Worm (Caenorhabditis elegans) whole organism, mixed stage, embryonic: ENCODE data around the gene dsb-2.

Experiments used
- bed-3 ChIP-seq: fragments of 200-800 bp; sonication (Bioruptor generic); optimal IDR thresholded peaks from 3 replicates; lab custom pipeline; 2018; ENCODE audit warnings: mild to moderate bottlenecking, missing genetic modification characterization, moderate library complexity, missing compliant biosample characterization
- blmp-1 ChIP-seq: fragments of 150-350 bp; optimal IDR thresholded peaks from 2 replicates; lab custom pipeline; 2014; ENCODE audit warnings: missing biosample characterization, missing genetic modification characterization
- ceh-39 ChIP-seq: fragments of 150-350 bp; optimal IDR thresholded peaks from 2 replicates; lab custom pipeline; 2014; ENCODE audit warnings: missing biosample characterization, missing genetic modification characterization
- ceh-83 ChIP-seq: fragments of 200-800 bp; sonication (Bioruptor generic); optimal IDR thresholded peaks from 2 replicates; lab custom pipeline; 2018; ENCODE audit warnings: mild to moderate bottlenecking, missing genetic modification characterization, missing compliant biosample characterization
- cnd-1 ChIP-seq: fragments of 200-800 bp; sonication (Bioruptor generic); optimal IDR thresholded peaks from 2 replicates; lab custom pipeline; 2018; ENCODE audit warnings: mild to moderate bottlenecking, missing genetic modification characterization, missing compliant biosample characterization
- drap-1 ChIP-seq: fragments of 200-800 bp; sonication (Bioruptor generic); optimal IDR thresholded peaks from 3 replicates; lab custom pipeline; 2018; ENCODE audit warnings: mild to moderate bottlenecking, missing genetic modification characterization, missing compliant biosample characterization
- elt-1 ChIP-seq: sonication (generic microtip); optimal IDR thresholded peaks from 2 replicates; lab custom pipeline; 2017; ENCODE audit warnings: missing genetic modification characterization, mild to moderate bottlenecking, missing compliant biosample characterization, antibody characterized with exemption, moderate library complexity, borderline replicate concordance; ENCODE audit not compliant: insufficient read depth
- elt-3 ChIP-seq: fragments of 150-350 bp; optimal IDR thresholded peaks from 2 replicates; lab custom pipeline; 2014; ENCODE audit warnings: missing biosample characterization, missing genetic modification characterization
- flh-1 ChIP-seq: fragments of 200-800 bp; sonication (Bioruptor generic); optimal IDR thresholded peaks from 2 replicates; lab custom pipeline; 2018; ENCODE audit warnings: mild to moderate bottlenecking, missing genetic modification characterization, moderate library complexity, missing compliant biosample characterization
- ham-2 ChIP-seq: fragments of 200-800 bp; sonication (Bioruptor generic); optimal IDR thresholded peaks from 2 replicates; lab custom pipeline; 2018; ENCODE audit warnings: mild to moderate bottlenecking, missing genetic modification characterization, missing compliant biosample characterization
- hlh-1 ChIP-seq: fragments of 150-350 bp; optimal IDR thresholded peaks from 2 replicates; lab custom pipeline; 2014; ENCODE audit warnings: missing biosample characterization, missing genetic modification reagents, missing genetic modification characterization
- lin-13 ChIP-seq: fragments of 150-350 bp; optimal IDR thresholded peaks from 2 replicates; lab custom pipeline; 2014; ENCODE audit warnings: missing biosample characterization, missing genetic modification characterization
- lin-32 ChIP-seq: fragments of 200-800 bp; sonication (Bioruptor generic); optimal IDR thresholded peaks from 2 replicates; lab custom pipeline; 2018; ENCODE audit warnings: mild to moderate bottlenecking, missing genetic modification characterization, missing compliant biosample characterization
- lsy-2 ChIP-seq: fragments of 150-350 bp; optimal IDR thresholded peaks from 2 replicates; lab custom pipeline; 2014; ENCODE audit warnings: missing biosample characterization, missing genetic modification characterization
- mep-1 ChIP-seq: fragments of 150-350 bp; optimal IDR thresholded peaks from 2 replicates; lab custom pipeline; 2017; ENCODE audit warnings: missing biosample characterization, missing genetic modification reagents, missing genetic modification characterization, inconsistent platforms
- mls-2 ChIP-seq: sonication (generic microtip); optimal IDR thresholded peaks from 2 replicates; lab custom pipeline; 2016; ENCODE audit warnings: mild to moderate bottlenecking, missing genetic modification characterization, moderate library complexity, missing compliant biosample characterization
- nhr-237 ChIP-seq: fragments of 150-350 bp; optimal IDR thresholded peaks from 2 replicates; lab custom pipeline; 2014; ENCODE audit warnings: missing biosample characterization, missing genetic modification characterization
- nhr-76 ChIP-seq: sonication (generic microtip); optimal IDR thresholded peaks from 2 replicates; lab custom pipeline; 2017; ENCODE audit warnings: missing biosample characterization, missing genetic modification characterization
- sem-2 ChIP-seq: fragments of 200-800 bp; sonication (Bioruptor generic); optimal IDR thresholded peaks from 2 replicates; lab custom pipeline; 2018; ENCODE audit warnings: mild to moderate bottlenecking, missing genetic modification characterization, missing compliant biosample characterization
- sptf-1 ChIP-seq: sonication (generic microtip); optimal IDR thresholded peaks from 2 replicates; lab custom pipeline; 2017; ENCODE audit warnings: mild to moderate bottlenecking, missing genetic modification characterization, moderate library complexity, missing compliant biosample characterization
- unc-120 ChIP-seq: sonication (generic microtip); optimal IDR thresholded peaks from 2 replicates; lab custom pipeline; 2017; ENCODE audit warnings: missing genetic modification characterization, missing compliant biosample characterization; ENCODE audit not compliant: poor library complexity, severe bottlenecking
- unc-62 ChIP-seq: fragments of 150-350 bp; optimal IDR thresholded peaks from 2 replicates; lab custom pipeline; 2014; ENCODE audit warnings: missing biosample characterization, missing genetic modification reagents, missing genetic modification characterization
- zip-8 ChIP-seq: fragments of 150-350 bp; optimal IDR thresholded peaks from 2 replicates; lab custom pipeline; 2014; ENCODE audit warnings: missing biosample characterization, missing genetic modification characterization

dsb-2 gene

ce11 chrII:14405489-14406059 lies 5.3 kb upstream of the dsb-2 start:
- TF ChIP-seq ceh-83 (GFP tag; lab: Kevin White, UChicago) (peak; percentile 44), elt-1 (no peak), lin-32 (GFP tag; lab: Kevin White, UChicago) (no peak), sem-2 (peak; percentile 45), ham-2 (no peak)

DNA sequence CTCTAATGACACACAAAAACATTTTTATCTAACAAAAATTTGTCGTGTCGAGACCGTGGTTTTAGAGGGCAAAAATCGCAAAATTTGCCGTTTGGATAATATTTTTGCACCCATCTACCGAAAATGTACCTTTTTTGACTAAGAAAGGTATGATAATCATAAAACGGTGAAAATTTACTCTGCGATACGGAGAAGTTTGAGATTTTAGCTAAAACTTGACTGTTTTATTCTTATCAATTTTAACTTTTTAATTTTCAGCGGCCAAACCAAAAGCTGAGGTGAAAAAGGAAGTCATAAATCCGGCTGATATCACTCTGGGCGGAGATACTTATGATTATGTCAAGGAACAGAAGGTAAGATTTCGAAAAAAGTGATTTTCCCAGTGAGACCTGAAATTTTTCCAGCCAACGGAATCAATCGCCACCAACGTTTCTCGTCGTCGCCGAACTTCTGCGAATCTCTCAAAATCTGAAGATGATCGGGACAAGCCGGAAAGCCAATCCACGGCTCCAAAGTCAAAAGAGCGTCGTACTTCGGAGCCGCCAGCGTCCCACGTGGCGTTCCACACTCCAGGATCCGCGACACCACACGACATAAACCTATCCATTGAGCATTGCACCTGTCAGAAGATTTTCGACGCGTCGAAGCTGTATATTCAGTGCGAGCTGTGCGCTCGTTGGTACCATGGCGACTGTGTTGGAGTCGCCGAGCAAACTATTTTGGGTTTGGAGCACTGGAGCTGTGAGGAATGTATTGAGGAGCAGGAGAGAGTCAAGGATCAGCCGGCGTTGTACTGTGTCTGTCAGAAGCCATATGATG lies 4.6 kb upstream of the dsb-2 start:
- TF ChIP-seq zip-8 (no peak), mep-1 (tag; lab: Kevin White, UChicago) (no peak), ham-2 (no peak)

DNA sequence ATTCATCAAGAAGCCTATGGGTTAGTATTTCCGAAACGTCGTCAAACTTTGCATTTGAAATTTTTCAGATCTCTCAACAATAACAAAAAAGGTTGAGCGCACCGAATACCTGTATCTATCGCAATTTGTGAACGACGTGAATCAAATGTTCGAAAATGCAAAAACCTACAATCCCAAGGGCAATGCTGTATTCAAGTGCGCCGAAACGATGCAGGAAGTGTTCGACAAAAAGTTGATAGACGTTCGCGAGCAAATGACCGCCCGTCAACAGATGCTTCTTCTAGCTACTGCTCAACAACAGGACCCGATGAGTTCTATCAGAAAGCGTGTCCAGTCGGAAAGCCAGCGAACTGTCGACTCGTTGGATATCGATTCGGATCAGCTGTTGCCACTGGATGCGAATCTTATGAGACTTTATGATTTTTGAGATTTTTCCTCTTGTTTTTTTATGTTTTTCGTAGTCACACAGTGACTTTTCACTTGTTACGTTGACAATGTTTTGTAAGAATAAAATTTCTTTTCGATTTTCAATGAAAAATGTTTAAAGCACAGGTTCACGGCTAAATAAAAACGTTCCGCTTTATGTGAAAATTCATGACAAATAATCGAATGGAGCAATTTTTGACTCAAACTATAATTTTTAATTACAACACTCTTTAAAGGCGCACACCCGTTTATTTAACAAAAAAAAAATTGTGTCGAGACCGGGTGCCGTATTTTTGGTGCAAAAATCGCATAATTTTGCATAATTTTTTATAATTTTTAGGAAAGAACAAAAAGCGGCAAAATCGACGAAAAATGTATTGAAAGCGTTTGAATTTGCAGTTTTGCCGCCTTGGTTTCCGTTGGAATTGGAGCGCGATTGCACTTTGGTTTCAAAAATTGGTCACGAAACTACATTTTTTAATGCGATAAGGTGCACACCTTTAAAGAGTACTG lies 3.3 kb upstream of the dsb-2 start:
- no peak for TF ChIP-seq elt-3 (tag; lab: Kevin White, UChicago)
- TF ChIP-seq sptf-1 (tag; lab: Kevin White, UChicago), result peak; percentile 2
- peak; percentile 57 for TF ChIP-seq mls-2
- TF ChIP-seq lin-13 (tag; lab: Kevin White, UChicago), result no peak
- no peak for TF ChIP-seq drap-1 (GFP tag; lab: Kevin White, UChicago)

DNA sequence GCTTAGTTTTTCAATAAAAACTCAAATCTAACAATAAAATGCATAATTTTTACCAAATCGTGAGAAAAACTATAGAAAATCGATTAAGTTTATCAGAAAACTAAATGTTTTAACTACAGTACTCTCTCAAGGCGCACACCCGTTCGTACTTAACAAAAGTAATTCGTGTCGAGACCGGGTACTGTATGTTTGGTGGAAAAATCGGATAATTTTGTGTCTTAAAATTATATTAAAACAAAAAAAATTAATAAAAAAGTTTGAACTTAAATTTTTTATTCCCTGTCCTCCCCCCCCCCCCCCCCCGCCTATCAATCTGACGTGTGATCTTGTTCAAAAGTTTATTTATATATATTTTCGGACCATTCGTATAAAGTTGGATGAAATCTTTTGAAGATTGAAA lies 2.6 kb upstream of the dsb-2 start, which contains the start of gene F26H11.4:
Gene F26H11.4 (plus strand): TSS at position 301 of the 400 bp plus-strand sequence.
- no peak for TF ChIP-seq sptf-1 (tag; lab: Kevin White, UChicago)
- TF ChIP-seq bed-3 (GFP tag; lab: Kevin White, UChicago), result no peak

DNA sequence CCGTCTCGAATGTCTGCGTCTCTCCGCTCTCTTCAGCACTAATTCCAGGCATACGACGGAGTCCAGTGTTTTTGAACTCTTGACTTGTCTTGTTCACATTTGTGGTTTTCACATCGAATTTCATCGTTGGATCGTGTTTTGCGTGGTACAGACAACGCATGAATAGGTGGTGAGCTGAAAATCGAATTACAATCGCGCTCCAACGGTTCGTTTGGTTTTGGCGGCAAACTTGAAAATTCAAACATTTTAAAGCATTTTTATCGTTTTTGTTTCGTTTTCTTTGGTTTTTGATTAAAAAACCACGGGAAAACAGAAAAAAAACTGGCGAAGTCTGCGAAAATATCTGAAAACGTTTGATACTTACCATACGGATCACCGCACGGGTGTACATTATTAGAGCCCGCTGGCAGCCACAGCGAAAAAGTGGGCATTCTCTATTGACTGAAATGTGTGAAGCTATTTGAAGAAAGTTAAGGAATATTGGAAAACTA lies 2.2 kb downstream of the dsb-2 start, which contains the start of gene exl-1:
Gene exl-1 (minus strand): TSS at position 441 of the 491 bp plus-strand sequence.
- no peak for TF ChIP-seq nhr-237 (tag; lab: Kevin White, UChicago)
- TF ChIP-seq sem-2, result no peak
- no peak for TF ChIP-seq elt-1
- TF ChIP-seq zip-8, result no peak
- no peak for TF ChIP-seq lsy-2 (tag; lab: Kevin White, UChicago)
- no peak for TF ChIP-seq cnd-1 (tag; lab: Kevin White, UChicago)
- TF ChIP-seq ceh-39 (tag; lab: Kevin White, UChicago), result no peak
- TF ChIP-seq hlh-1, result no peak

DNA sequence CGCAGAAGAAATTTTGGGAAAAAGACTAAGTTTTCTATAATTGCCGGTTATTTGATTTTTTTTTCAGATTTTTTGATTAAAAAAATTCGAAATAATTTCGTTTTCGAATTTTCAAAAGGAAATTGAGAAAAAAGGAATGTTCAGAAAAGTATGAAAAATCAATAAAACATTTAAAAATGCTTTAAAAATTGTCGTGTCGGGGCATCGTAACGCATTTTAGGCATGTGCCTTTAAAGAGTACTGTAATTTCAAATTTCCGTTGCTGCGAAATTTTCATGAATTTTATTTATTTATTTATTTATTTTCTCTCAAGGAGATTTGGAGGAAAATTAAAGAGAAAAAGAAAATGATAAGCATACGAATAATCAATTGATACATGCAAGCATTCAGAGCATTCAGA lies 2.8 kb downstream of the dsb-2 start:
- TF ChIP-seq flh-1 (no peak), nhr-76 (tag; lab: Kevin White, UChicago) (no peak), ceh-83 (GFP tag; lab: Kevin White, UChicago) (no peak), mls-2 (no peak), unc-62 (no peak)

- TF ChIP-seq drap-1 (GFP tag; lab: Kevin White, UChicago) (no peak), unc-62 (no peak), lin-32 (GFP tag; lab: Kevin White, UChicago) (no peak), hlh-1 (no peak), elt-1 (no peak), sem-2 (no peak), blmp-1 (tag; lab: Kevin White, UChicago) (no peak), unc-120 (tag; lab: Kevin White, UChicago) (no peak), sptf-1 (tag; lab: Kevin White, UChicago) (no peak)
These were observed 4.5 kb downstream of the dsb-2 start for ce11 chrII:14415427-14415826.
